Worm (Caenorhabditis elegans): ENCODE measurements around the gene Y105C5A.1272.
A peak's percentile ranks its signal among the peaks of the same experiment; 100 is the strongest.

Y105C5A.1272 gene

ce11 chrIV:15693268-15693667 is 46.5 kb downstream of the Y105C5A.1272 start (continued):
- TF ChIP-seq ceh-20 (GFP tag; IDR thresholded peaks at IDR 0.05) (no peak), zfp-3 (GFP tag; conservative IDR thresholded peaks at IDR 0.05) (no peak), madf-9 (GFP tag; conservative IDR thresholded peaks at IDR 0.05) (no peak), jun-1 (tag; optimal IDR thresholded peaks at IDR 0.05) (no peak), nhr-25 (tag; optimal IDR thresholded peaks at IDR 0.05; ENCODE audit: borderline replicate concordance, insufficient read depth) (no peak), zip-2 (tag; optimal IDR thresholded peaks at IDR 0.05) (no peak), tra-1 (GFP tag; IDR thresholded peaks at IDR 0.05) (peak; percentile 64), T26A8.4 (GFP tag; IDR thresholded peaks at IDR 0.05) (peak; percentile 38; the same call in 1 of the 2 replicates), unc-130 (GFP tag; optimal IDR thresholded peaks at IDR 0.05) (peak; percentile 60), snpc-4 (tag; optimal IDR thresholded peaks at IDR 0.05) (peak; percentile 63), unc-62 (GFP tag; optimal IDR thresholded peaks at IDR 0.05 in 1 of 2) (no peak), unc-62 (tag; optimal IDR thresholded peaks at IDR 0.05) (no peak), fos-1 (tag; optimal IDR thresholded peaks at IDR 0.05) (no peak), ceh-82 (tag; optimal IDR thresholded peaks at IDR 0.05) (no peak), ceh-62 (tag; optimal IDR thresholded peaks at IDR 0.05) (no peak), ceh-44 (GFP tag; IDR thresholded peaks at IDR 0.05) (no peak), aly-2 (tag; optimal IDR thresholded peaks at IDR 0.05) (no peak), zfp-2 (tag; optimal IDR thresholded peaks at IDR 0.05) (no peak), snpc-1.2 (GFP tag; IDR thresholded peaks at IDR 0.05) (peak; percentile 100), hif-1 (tag; optimal IDR thresholded peaks at IDR 0.05) (peak in 1 of 2 experiments; percentile 21), nhr-237 (tag; optimal IDR thresholded peaks at IDR 0.05) (no peak), dmd-6 (GFP tag; IDR thresholded peaks at IDR 0.05) (0 out of 2 replicates have a peak, but pooled peaks have one; percentile 9), ZK337.2 (GFP tag; IDR thresholded peaks at IDR 0.05) (peak; percentile 49; the same call in 1 of the 2 replicates), F10B5.3 (tag; optimal IDR thresholded peaks at IDR 0.05) (peak; percentile 10), lin-29 (GFP tag; IDR thresholded peaks at IDR 0.05) (no peak), pqm-1 (tag; optimal IDR thresholded peaks at IDR 0.05) (no peak), lim-7 (GFP tag; IDR thresholded peaks at IDR 0.05) (no peak), aha-1 (tag) (peak; percentile 39), nhr-6 (tag; optimal IDR thresholded peaks at IDR 0.05) (no peak), lir-3 (tag; optimal IDR thresholded peaks at IDR 0.05) (peak; percentile 39), R02D3.7 (tag; optimal IDR thresholded peaks at IDR 0.05) (no peak), D1046.2 (GFP tag; IDR thresholded peaks at IDR 0.05) (no peak), madf-5 (GFP tag; IDR thresholded peaks at IDR 0.05) (peak; percentile 34 to 84; a peak in 2 of 4 replicates), lin-1 (GFP tag; IDR thresholded peaks at IDR 0.05) (0 out of 2 replicates have a peak, but pooled peaks have one; percentile 28), zag-1 (tag; optimal IDR thresholded peaks at IDR 0.05) (no peak), dpl-1 (GFP tag; optimal IDR thresholded peaks at IDR 0.05) (no peak), lin-15B (tag; optimal IDR thresholded peaks at IDR 0.05) (no peak), vab-7 (GFP tag; IDR thresholded peaks at IDR 0.05) (peak; percentile 50; the same call in 1 of the 2 replicates), nhr-11 (tag; optimal IDR thresholded peaks at IDR 0.05) (no peak), gei-8 (GFP tag; optimal IDR thresholded peaks at IDR 0.05) (peak; percentile 35), ztf-7 (tag; optimal IDR thresholded peaks at IDR 0.05) (no peak), Y48G9A.11 (GFP tag; IDR thresholded peaks at IDR 0.05) (peak; percentile 54; the same call in 1 of the 2 replicates), hmg-1.1 (GFP tag; IDR thresholded peaks at IDR 0.05) (no peak), T20F7.1 (GFP tag; optimal IDR thresholded peaks at IDR 0.05) (no peak), hlh-11 (tag; optimal IDR thresholded peaks at IDR 0.05) (no peak), dmd-9 (GFP tag; IDR thresholded peaks at IDR 0.05) (no peak), saeg-2 (GFP tag; IDR thresholded peaks at IDR 0.05) (no peak), nhr-10 (tag; optimal IDR thresholded peaks at IDR 0.05) (no peak), mep-1 (tag; optimal IDR thresholded peaks at IDR 0.05) (no peak), daf-16 (GFP tag; optimal IDR thresholded peaks at IDR 0.05) (peak; percentile 27 to 87), daf-16 (tag; optimal IDR thresholded peaks at IDR 0.05) (no peak), daf-19 (GFP tag; conservative IDR thresholded peaks at IDR 0.05) (no peak), ceh-32 (tag; optimal IDR thresholded peaks at IDR 0.05; ENCODE audit: poor library complexity) (no peak)
